Fruit fly (Drosophila melanogaster): ENCODE data around the gene Lcp65Ab1.

Lcp65Ab1 gene

dm6 chr3L:6124616-6125408 lies 24.5 kb upstream of the Lcp65Ab1 start (continued):
- TF ChIP-seq salr (GFP tag; optimal IDR thresholded peaks at IDR 0.05) (no peak), CG11762 (GFP tag; optimal IDR thresholded peaks at IDR 0.05; ENCODE audit: insufficient read depth) (no peak), esn (GFP tag; optimal IDR thresholded peaks at IDR 0.05) (no peak)

dm6 chr3L:6125409-6125689 lies 24.0 kb upstream of the Lcp65Ab1 start:
- no peak for TF ChIP-seq CG3919 (GFP tag; optimal IDR thresholded peaks at IDR 0.05)
- no peak for TF ChIP-seq salr (GFP tag; optimal IDR thresholded peaks at IDR 0.05)
- no peak for TF ChIP-seq spab (GFP tag; optimal IDR thresholded peaks at IDR 0.05)
- no peak for TF ChIP-seq fd85E (GFP tag; optimal IDR thresholded peaks at IDR 0.05)
- no peak for TF ChIP-seq lz (GFP tag; optimal IDR thresholded peaks at IDR 0.05)
- no peak for TF ChIP-seq CG10631 (GFP tag; optimal IDR thresholded peaks at IDR 0.05)

dm6 chr3L:6129591-6129990 lies 19.8 kb upstream of the Lcp65Ab1 start:
- TF ChIP-seq Met (GFP tag; optimal IDR thresholded peaks at IDR 0.05) (no peak), Hr4 (GFP tag; optimal IDR thresholded peaks at IDR 0.05) (no peak), svp (GFP tag) (no peak)

dm6 chr3L:6130944-6131343 lies 18.4 kb upstream of the Lcp65Ab1 start, which contains the start of gene Lcp65Ag3:
TSS of gene Lcp65Ag3 (minus strand) at chr3L:6130989.
- no peak for TF ChIP-seq CG32006 (GFP tag; optimal IDR thresholded peaks at IDR 0.05)
- no peak for TF ChIP-seq lz (GFP tag; optimal IDR thresholded peaks at IDR 0.05)
- TF ChIP-seq CG9139 (GFP tag; optimal IDR thresholded peaks at IDR 0.05), result no peak
- no peak for TF ChIP-seq spab (GFP tag; optimal IDR thresholded peaks at IDR 0.05)
- TF ChIP-seq CG10669 (GFP tag; optimal IDR thresholded peaks at IDR 0.05), result no peak
- TF ChIP-seq eg (GFP tag; IDR thresholded peaks at IDR 0.05), result no peak
- no peak for TF ChIP-seq ss (GFP tag; optimal IDR thresholded peaks at IDR 0.05)
- TF ChIP-seq achi (GFP tag; optimal IDR thresholded peaks at IDR 0.05), result no peak
- TF ChIP-seq Hr39 (GFP tag; optimal IDR thresholded peaks at IDR 0.05), result no peak
- no peak for TF ChIP-seq Sox15 (GFP tag; optimal IDR thresholded peaks at IDR 0.05)

- TF ChIP-seq CG6808 (GFP tag; optimal IDR thresholded peaks at IDR 0.05) (no peak), Eip75B (GFP tag; optimal IDR thresholded peaks at IDR 0.05) (no peak), CG6854 (GFP tag; optimal IDR thresholded peaks at IDR 0.05) (no peak), CG32006 (GFP tag; optimal IDR thresholded peaks at IDR 0.05) (no peak), CG10631 (GFP tag; optimal IDR thresholded peaks at IDR 0.05) (no peak)
Measured at dm6 chr3L:6132009-6132408, 17.3 kb upstream of the Lcp65Ab1 start, which contains the start of gene Cpr65Au. TSS of gene Cpr65Au (minus strand) at chr3L:6132109.

dm6 chr3L:6133546-6133945 lies 15.8 kb upstream of the Lcp65Ab1 start, which contains the start of gene Lcp65Ag2:
TSS of gene Lcp65Ag2 (minus strand) at chr3L:6133593.
- TF ChIP-seq CG6276 (GFP tag; optimal IDR thresholded peaks at IDR 0.05), result no peak
- TF ChIP-seq Hr38 (GFP tag; optimal IDR thresholded peaks at IDR 0.05), result no peak
- no peak for TF ChIP-seq CG11902 (GFP tag; optimal IDR thresholded peaks at IDR 0.05)

- TF ChIP-seq Blimp-1 (GFP tag; optimal IDR thresholded peaks at IDR 0.05) (no peak), svp (GFP tag) (no peak), CG6854 (GFP tag; optimal IDR thresholded peaks at IDR 0.05) (no peak), CG7368 (GFP tag; optimal IDR thresholded peaks at IDR 0.05) (no peak), CG3032 (tag; optimal IDR thresholded peaks at IDR 0.05) (no peak), eg (GFP tag; IDR thresholded peaks at IDR 0.05) (no peak), lz (GFP tag; optimal IDR thresholded peaks at IDR 0.05) (no peak), CG34406 (GFP tag; optimal IDR thresholded peaks at IDR 0.05) (no peak), fkh (GFP tag; optimal IDR thresholded peaks at IDR 0.05) (no peak), Gug (GFP tag; IDR thresholded peaks at IDR 0.05) (no peak), CG11762 (GFP tag; optimal IDR thresholded peaks at IDR 0.05; ENCODE audit: insufficient read depth) (no peak)
Measured at dm6 chr3L:6135174-6135573, 14.2 kb upstream of the Lcp65Ab1 start, which contains the start of gene Lcp65Ag1. TSS of gene Lcp65Ag1 (minus strand) at chr3L:6135274.

All from whole organism, prepupa.